Worm (Caenorhabditis elegans) whole organism, mixed stage, embryonic: ENCODE measurements around the gene cash-1.

ENCODE experiments used
- ham-2 ChIP-seq: fragments of 200-800 bp; sonication (Bioruptor generic); optimal IDR thresholded peaks from 2 replicates; lab custom pipeline; 2018; ENCODE audit warnings: mild to moderate bottlenecking, missing genetic modification characterization, missing compliant biosample characterization
- lin-32 ChIP-seq: fragments of 200-800 bp; sonication (Bioruptor generic); optimal IDR thresholded peaks from 2 replicates; lab custom pipeline; 2018; ENCODE audit warnings: mild to moderate bottlenecking, missing genetic modification characterization, missing compliant biosample characterization
- mab-5 ChIP-seq: fragments of 150-350 bp; optimal IDR thresholded peaks from 2 replicates; lab custom pipeline; 2014; ENCODE audit warnings: missing biosample characterization, missing genetic modification characterization
- unc-62 ChIP-seq: fragments of 150-350 bp; optimal IDR thresholded peaks from 2 replicates; lab custom pipeline; 2014; ENCODE audit warnings: missing biosample characterization, missing genetic modification reagents, missing genetic modification characterization

DNA sequence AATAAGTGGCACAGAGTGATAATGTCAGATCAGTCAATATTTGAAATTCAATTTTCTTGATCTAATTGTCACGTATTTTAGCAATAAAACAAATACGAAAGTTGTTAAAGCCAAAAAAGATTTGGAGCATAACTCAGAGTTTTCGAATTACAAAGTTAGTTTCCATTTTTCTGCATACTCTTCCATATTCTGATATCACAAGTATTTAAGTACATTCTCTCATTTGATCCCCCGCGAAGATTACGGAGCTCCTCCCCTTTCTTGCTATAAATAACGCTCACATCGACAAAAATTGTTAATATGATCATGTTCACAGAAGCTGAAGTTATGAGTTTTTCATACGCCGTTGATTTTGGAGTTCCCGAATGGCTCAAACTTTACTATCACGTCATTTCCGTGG is 6.2 kb downstream of the cash-1 start, which contains the start of gene sri-20:
- TF ChIP-seq ham-2 (GFP tag; lab: Kevin White, UChicago): no peak
- no peak for TF ChIP-seq mab-5 (tag; lab: Kevin White, UChicago)
- no peak for TF ChIP-seq unc-62 (GFP tag; lab: Kevin White, UChicago)
- TF ChIP-seq lin-32 (GFP tag; lab: Kevin White, UChicago): no peak
